Fruit fly (Drosophila melanogaster): ENCODE data around the gene OXA1L.

The OXA1L gene

DNA sequence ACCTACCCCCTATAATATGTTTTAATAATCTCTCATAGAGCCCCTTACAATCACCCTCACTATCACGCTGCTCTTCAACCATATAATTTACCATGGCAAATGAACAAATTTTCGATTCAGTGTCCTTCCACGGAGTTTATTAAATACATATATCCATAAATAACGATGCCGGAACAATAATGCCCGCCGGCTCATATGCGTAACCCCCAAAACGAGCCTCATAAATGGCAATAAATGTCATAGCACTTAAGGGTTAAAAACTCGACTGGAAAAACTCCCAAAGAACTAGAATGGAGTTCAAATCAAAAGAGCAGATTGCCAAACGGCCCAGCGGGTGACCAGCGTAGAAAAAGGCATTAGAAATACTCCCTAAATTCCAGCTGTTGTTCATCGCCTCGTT is 45.4 kb downstream of the OXA1L start:
- TF ChIP-seq mld (GFP tag; IDR thresholded peaks at IDR 0.05; ENCODE audit: partially characterized antibody) (0 out of 3 replicates have a peak, but pooled peaks have one; percentile 10), bowl (GFP tag; IDR thresholded peaks at IDR 0.05) (no peak), nerfin-1 (tag; optimal IDR thresholded peaks at IDR 0.05) (peak; percentile 48), oc (tag; optimal IDR thresholded peaks at IDR 0.05) (peak; percentile 30), Sox102F (GFP tag; optimal IDR thresholded peaks at IDR 0.05) (no peak), CG32772 (GFP tag; IDR thresholded peaks at IDR 0.05) (no peak), pros (GFP tag; optimal IDR thresholded peaks at IDR 0.05) (peak; percentile 84), sens (GFP tag) (peak; percentile 59), fd96Cb (tag; optimal IDR thresholded peaks at IDR 0.05) (no peak), ato (GFP tag; IDR thresholded peaks at IDR 0.05; ENCODE audit: partially characterized antibody) (no peak), CG14050 (GFP tag; IDR thresholded peaks at IDR 0.05) (no peak), gsb-n (tag; optimal IDR thresholded peaks at IDR 0.05) (peak; percentile 86), repo (GFP tag; optimal IDR thresholded peaks at IDR 0.05) (no peak)

- peak; percentile 8 for TF ChIP-seq CG11723 (GFP tag; optimal IDR thresholded peaks at IDR 0.05)
- peak; percentile 26 for TF ChIP-seq Deaf1 (tag; optimal IDR thresholded peaks at IDR 0.05)
- no peak for TF ChIP-seq sc (optimal IDR thresholded peaks at IDR 0.05)
- TF ChIP-seq sc (GFP tag; optimal IDR thresholded peaks at IDR 0.05), result peak; percentile 23
- peak; percentile 11 for TF ChIP-seq CG7928 (GFP tag; optimal IDR thresholded peaks at IDR 0.05)
- peak; percentile 67 for TF ChIP-seq Hmr (GFP tag; optimal IDR thresholded peaks at IDR 0.05)
- peak; percentile 48 for TF ChIP-seq bcd (GFP tag; optimal IDR thresholded peaks at IDR 0.05)
- TF ChIP-seq CG15479 (GFP tag; optimal IDR thresholded peaks at IDR 0.05), result no peak
- peak; percentile 78 for TF ChIP-seq row (GFP tag; IDR thresholded peaks at IDR 0.05)
- TF ChIP-seq jing (GFP tag; optimal IDR thresholded peaks at IDR 0.05), result peak; percentile 31
- TF ChIP-seq CG12391 (tag; optimal IDR thresholded peaks at IDR 0.05), result peak; percentile 66
- no peak for TF ChIP-seq pzg (GFP tag; optimal IDR thresholded peaks at IDR 0.05)
- peak; percentile 34 for TF ChIP-seq Antp (GFP tag; optimal IDR thresholded peaks at IDR 0.05)
- TF ChIP-seq toy (GFP tag; IDR thresholded peaks at IDR 0.05), result no peak
- TF ChIP-seq Bdp1 (GFP tag; optimal IDR thresholded peaks at IDR 0.05), result no peak
- TF ChIP-seq Trl (optimal IDR thresholded peaks at IDR 0.05), result no peak
- TF ChIP-seq Trl (GFP tag; optimal IDR thresholded peaks at IDR 0.05), result peak; percentile 31
- TF ChIP-seq H15 (GFP tag; IDR thresholded peaks at IDR 0.05), result peak; percentile 72
- TF ChIP-seq E2f1 (GFP tag; IDR thresholded peaks at IDR 0.05), result peak; percentile 81
- TF ChIP-seq CG30403 (GFP tag; optimal IDR thresholded peaks at IDR 0.05), result peak; percentile 73
- peak; percentile 88 for TF ChIP-seq ci (GFP tag; IDR thresholded peaks at IDR 0.05)
- TF ChIP-seq CG12942 (GFP tag; optimal IDR thresholded peaks at IDR 0.05), result peak; percentile 46
- TF ChIP-seq lilli (GFP tag; optimal IDR thresholded peaks at IDR 0.05), result peak; percentile 61
- TF ChIP-seq CG8290 (GFP tag; optimal IDR thresholded peaks at IDR 0.05), result no peak
- peak in 1 of 2 experiments; percentile 46 for TF ChIP-seq CG8290 (tag; optimal IDR thresholded peaks at IDR 0.05)
- 0 out of 3 replicates have a peak, but pooled peaks have one; percentile 53 for TF ChIP-seq CG2199 (GFP tag; IDR thresholded peaks at IDR 0.05)
- no peak for TF ChIP-seq CG33557 (GFP tag; optimal IDR thresholded peaks at IDR 0.05)
- peak; percentile 60 for TF ChIP-seq Hr3 (GFP tag; optimal IDR thresholded peaks at IDR 0.05)
- TF ChIP-seq Hr39 (optimal IDR thresholded peaks at IDR 0.05), result no peak
- TF ChIP-seq scrt (GFP tag; optimal IDR thresholded peaks at IDR 0.05), result peak; percentile 33
- TF ChIP-seq CG3847 (GFP tag; IDR thresholded peaks at IDR 0.05), result peak; percentile 44
- TF ChIP-seq CG10462 (GFP tag; optimal IDR thresholded peaks at IDR 0.05), result no peak
- TF ChIP-seq CG6813 (GFP tag; optimal IDR thresholded peaks at IDR 0.05), result peak; percentile 30
- TF ChIP-seq dati (GFP tag; IDR thresholded peaks at IDR 0.05), result peak; percentile 23; the same call in 1 of the 2 replicates
- peak; percentile 27 for TF ChIP-seq CG6683 (GFP tag; optimal IDR thresholded peaks at IDR 0.05)
- peak; percentile 14 for TF ChIP-seq CG13123 (GFP tag; optimal IDR thresholded peaks at IDR 0.05)
- peak; percentile 70 for TF ChIP-seq unpg (GFP tag; optimal IDR thresholded peaks at IDR 0.05)
Observed at dm6 chr3L:10837869-10838783, 48.1 kb downstream of the OXA1L start.
